Fruit fly (Drosophila melanogaster) whole organism, embryonic: ENCODE data around the gene fd96Ca.

ENCODE experiments used
- Antp ChIP-seq: fragments of 200-800 bp; sonication (Bioruptor generic); optimal IDR thresholded peaks from 3 replicates; lab custom pipeline; 2016; ENCODE audit warnings: missing biosample characterization, missing genetic modification characterization
- BtbVII ChIP-seq: fragments of 200-800 bp; sonication (Bioruptor generic); optimal IDR thresholded peaks from 3 replicates; lab custom pipeline; 2017; ENCODE audit warnings: missing biosample characterization, mild to moderate bottlenecking, missing genetic modification characterization
- CG1024 ChIP-seq: fragments of 200-800 bp; sonication (Bioruptor generic); IDR thresholded peaks from 2 replicates; pipeline ENCODE4 v1.3.6; 2022; ENCODE audit warnings: missing biosample characterization, missing genetic modification characterization
- CG10267 ChIP-seq: fragments of 200-800 bp; sonication (Bioruptor generic); optimal IDR thresholded peaks from 2 replicates; lab custom pipeline; 2018; ENCODE audit warnings: missing biosample characterization, mild to moderate bottlenecking, missing genetic modification characterization, moderate library complexity
- CG12769 ChIP-seq: fragments of 200-800 bp; sonication (Bioruptor generic); optimal IDR thresholded peaks from 2 replicates; lab custom pipeline; 2019; ENCODE audit warnings: missing biosample characterization, mild to moderate bottlenecking, missing genetic modification characterization, moderate library complexity
- CG14050 ChIP-seq: fragments of 200-800 bp; sonication (Bioruptor generic); IDR thresholded peaks from 3 replicates; pipeline ENCODE4 v1.3.6; 2022; ENCODE audit warnings: missing biosample characterization, missing genetic modification characterization
- CG1792 ChIP-seq: fragments of 200-800 bp; sonication (Bioruptor generic); optimal IDR thresholded peaks from 2 replicates; lab custom pipeline; 2016; ENCODE audit warnings: missing biosample characterization, missing genetic modification characterization
- CG2116 ChIP-seq: fragments of 200-800 bp; sonication (Bioruptor generic); optimal IDR thresholded peaks from 3 replicates; lab custom pipeline; 2018; ENCODE audit warnings: missing biosample characterization, mild to moderate bottlenecking, missing genetic modification characterization
- CG2120 ChIP-seq: fragments of 200-800 bp; sonication (Bioruptor generic); optimal IDR thresholded peaks from 3 replicates; lab custom pipeline; 2016; ENCODE audit warnings: missing biosample characterization, missing genetic modification characterization
- CG3065 ChIP-seq: fragments of 200-800 bp; sonication (Bioruptor generic); optimal IDR thresholded peaks from 2 replicates; lab custom pipeline; 2016; ENCODE audit warnings: missing biosample characterization, missing genetic modification characterization
- CG32772 ChIP-seq: fragments of 200-800 bp; sonication (Bioruptor generic); IDR thresholded peaks from 2 replicates; pipeline ENCODE4 v1.3.6; 2022; ENCODE audit warnings: missing biosample characterization, missing genetic modification characterization
- CG34376 ChIP-seq: fragments of 200-800 bp; sonication (Bioruptor generic); optimal IDR thresholded peaks from 2 replicates; lab custom pipeline; 2018; ENCODE audit warnings: missing biosample characterization, mild to moderate bottlenecking, missing genetic modification characterization
- CG5245 ChIP-seq: fragments of 200-800 bp; sonication (Bioruptor generic); optimal IDR thresholded peaks from 3 replicates; lab custom pipeline; 2016; ENCODE audit warnings: missing biosample characterization, missing genetic modification characterization
- CG7928 ChIP-seq: fragments of 200-800 bp; sonication (Bioruptor generic); optimal IDR thresholded peaks from 2 replicates; lab custom pipeline; 2017; ENCODE audit warnings: missing biosample characterization, mild to moderate bottlenecking, missing genetic modification characterization
- CG9932 ChIP-seq: fragments of 200-800 bp; sonication (Bioruptor generic); IDR thresholded peaks from 2 replicates; pipeline ENCODE4 v1.3.6; 2022; ENCODE audit warnings: missing biosample characterization, missing genetic modification characterization
- Dip3 ChIP-seq: fragments of 200-800 bp; sonication (Bioruptor generic); optimal IDR thresholded peaks from 3 replicates; lab custom pipeline; 2016; ENCODE audit warnings: missing biosample characterization, missing genetic modification characterization
- HLH3B ChIP-seq: fragments of 200-800 bp; sonication (Bioruptor generic); IDR thresholded peaks from 2 replicates; pipeline ENCODE4 v1.3.6; 2022; ENCODE audit warnings: missing biosample characterization, missing genetic modification characterization
- Kr ChIP-seq: fragments of 200-800 bp; sonication (Bioruptor generic); optimal IDR thresholded peaks from 2 replicates; lab custom pipeline; 2017; ENCODE audit warnings: missing biosample characterization, mild to moderate bottlenecking, missing genetic modification characterization
- Lhr ChIP-seq: fragments of 200-800 bp; sonication (Bioruptor generic); optimal IDR thresholded peaks from 3 replicates; lab custom pipeline; 2017; ENCODE audit warnings: mild to moderate bottlenecking, missing biosample characterization, missing genetic modification reagents, missing genetic modification characterization
- Rfx ChIP-seq: fragments of 200-800 bp; sonication (Bioruptor generic); IDR thresholded peaks from 2 replicates; pipeline ENCODE4 v1.3.6; 2022; ENCODE audit warnings: missing biosample characterization, missing genetic modification characterization
- Side ChIP-seq: fragments of 200-800 bp; sonication (Bioruptor generic); optimal IDR thresholded peaks from 2 replicates; lab custom pipeline; 2016; ENCODE audit warnings: missing biosample characterization, missing genetic modification characterization
- Sin3A ChIP-seq: fragments of >200 bp; optimal IDR thresholded peaks from 2 replicates; lab custom pipeline; 2018
- Sry-δ ChIP-seq: fragments of 200-800 bp; sonication (Bioruptor generic); optimal IDR thresholded peaks from 2 replicates; lab custom pipeline; 2016; ENCODE audit warnings: missing biosample characterization, missing genetic modification characterization
- Ssrp ChIP-seq: fragments of 200-800 bp; sonication (Bioruptor generic); optimal IDR thresholded peaks from 2 replicates; lab custom pipeline; 2018; ENCODE audit warnings: missing biosample characterization, mild to moderate bottlenecking, missing genetic modification characterization, moderate library complexity
- Trl ChIP-seq, 3 experiments: fragments of >200 bp in 2 of 3; fragments of 200-800 bp in 1 of 3; sonication (Bioruptor generic) in 1 of 3; optimal IDR thresholded peaks; 2 replicates in 1 of 3; 3 replicates in 2 of 3; lab custom pipeline; 2016 to 2017; ENCODE audit warnings: missing biosample characterization in 1 of 3, missing genetic modification characterization in 1 of 3
- Usf ChIP-seq: fragments of 200-800 bp; sonication (Bioruptor generic); optimal IDR thresholded peaks from 2 replicates; lab custom pipeline; 2017; ENCODE audit warnings: missing genotype, missing biosample characterization, missing genetic modification characterization
- ap ChIP-seq: fragments of 200-800 bp; sonication (Bioruptor generic); IDR thresholded peaks from 2 replicates; pipeline ENCODE4 v1.3.6; 2022; ENCODE audit warnings: missing biosample characterization, missing genetic modification characterization
- cas ChIP-seq: fragments of 200-800 bp; sonication (Bioruptor generic); IDR thresholded peaks from 2 replicates; pipeline ENCODE4 v1.3.6; 2022; ENCODE audit warnings: missing biosample characterization, missing genetic modification characterization
- cg ChIP-seq: fragments of 200-800 bp; sonication (Bioruptor generic); optimal IDR thresholded peaks from 3 replicates; lab custom pipeline; 2019; ENCODE audit warnings: missing biosample characterization, mild to moderate bottlenecking, missing genetic modification characterization, moderate library complexity
- ci ChIP-seq: fragments of 200-800 bp; sonication (Bioruptor generic); IDR thresholded peaks from 3 replicates; pipeline ENCODE4 v1.3.6; 2022; ENCODE audit warnings: missing biosample characterization, missing genetic modification characterization
- dan ChIP-seq: fragments of 200-800 bp; sonication (Bioruptor generic); IDR thresholded peaks from 2 replicates; pipeline ENCODE4 v1.3.6; 2022; ENCODE audit warnings: missing biosample characterization, missing genetic modification characterization
- eve ChIP-seq, 2 experiments: fragments of >200 bp; optimal IDR thresholded peaks; 2 replicates each; lab custom pipeline; 2017; ENCODE audit warnings: missing biosample characterization in 2 of 2, missing genetic modification characterization in 2 of 2
- grau ChIP-seq: fragments of 200-800 bp; optimal IDR thresholded peaks from 3 replicates; lab custom pipeline; 2019; ENCODE audit warnings: missing biosample characterization, mild to moderate bottlenecking, missing genetic modification characterization, moderate library complexity
- grn ChIP-seq: fragments of 200-800 bp; sonication (Bioruptor generic); optimal IDR thresholded peaks from 3 replicates; lab custom pipeline; 2017; ENCODE audit warnings: missing biosample characterization, missing genetic modification characterization
- gt ChIP-seq: fragments of 200-800 bp; sonication (Bioruptor generic); IDR thresholded peaks from 2 replicates; pipeline ENCODE4 v1.3.6; 2022; ENCODE audit warnings: missing biosample characterization, missing genetic modification characterization
- kah ChIP-seq: fragments of 200-800 bp; sonication (Bioruptor generic); optimal IDR thresholded peaks from 2 replicates; lab custom pipeline; 2018; ENCODE audit warnings: missing biosample characterization, mild to moderate bottlenecking, missing genetic modification characterization
- kay ChIP-seq: fragments of 200-800 bp; sonication (Bioruptor generic); optimal IDR thresholded peaks from 2 replicates; lab custom pipeline; 2016; ENCODE audit warnings: missing biosample characterization, missing genetic modification characterization
- mam ChIP-seq: fragments of 200-800 bp; sonication (Bioruptor generic); optimal IDR thresholded peaks from 3 replicates; lab custom pipeline; 2016; ENCODE audit warnings: missing biosample characterization, missing genetic modification characterization
- pfk ChIP-seq: fragments of 200-800 bp; sonication (Bioruptor generic); optimal IDR thresholded peaks from 2 replicates; lab custom pipeline; 2018; ENCODE audit warnings: missing biosample characterization, mild to moderate bottlenecking, missing genetic modification characterization, moderate library complexity
- pzg ChIP-seq: fragments of 200-800 bp; sonication (Bioruptor generic); optimal IDR thresholded peaks from 3 replicates; lab custom pipeline; 2018; ENCODE audit warnings: missing biosample characterization, mild to moderate bottlenecking, missing genetic modification characterization, moderate library complexity
- scrt ChIP-seq: fragments of 200-800 bp; sonication (Bioruptor generic); optimal IDR thresholded peaks from 2 replicates; lab custom pipeline; 2018; ENCODE audit warnings: missing biosample characterization, mild to moderate bottlenecking, missing genetic modification characterization, moderate library complexity
- sd ChIP-seq: fragments of 200-800 bp; sonication (Bioruptor generic); optimal IDR thresholded peaks from 3 replicates; lab custom pipeline; 2018; ENCODE audit warnings: missing biosample characterization, mild to moderate bottlenecking, missing genetic modification characterization, moderate library complexity
- sens ChIP-seq: fragments of 200-800 bp; sonication (Bioruptor generic); peaks from one replicate; lab custom pipeline; 2016; ENCODE audit warnings: missing biosample characterization, missing genetic modification characterization
- tll ChIP-seq, 2 experiments: fragments of 200-800 bp in 1 of 2; fragments of >200 bp in 1 of 2; sonication (Bioruptor generic) in 1 of 2; optimal IDR thresholded peaks; 2 replicates each; lab custom pipeline; 2017 to 2019; ENCODE audit warnings: missing biosample characterization in 2 of 2, missing genetic modification characterization in 2 of 2, mild to moderate bottlenecking in 1 of 2, moderate library complexity in 1 of 2
- tna ChIP-seq: fragments of 200-800 bp; sonication (Bioruptor generic); IDR thresholded peaks from 2 replicates; pipeline ENCODE4 v1.3.6; 2022; ENCODE audit warnings: missing biosample characterization, missing genetic modification characterization; ENCODE audit not compliant: partially characterized antibody

The fd96Ca gene

dm6 chr3R:25056016-25056415 lies 26.5 kb upstream of the fd96Ca start, which contains the start of the genes CG31111 and stac (continued):
- TF ChIP-seq HLH3B (GFP tag; lab: Robert Waterston, UW) (no peak), Lhr (GFP tag; lab: Kevin White, UChicago) (no peak), CG1024 (GFP tag; lab: Robert Waterston, UW) (no peak), CG2120 (GFP tag; lab: Kevin White, UChicago) (no peak), CG7928 (GFP tag; lab: Kevin White, UChicago) (peak; percentile 8), sens (GFP tag; lab: Kevin White, UChicago) (peak; percentile 53), mam (GFP tag; lab: Kevin White, UChicago) (no peak), Sin3A (no peak), gt (GFP tag; lab: Robert Waterston, UW) (no peak), sd (tag; lab: Kevin White, UChicago) (peak; percentile 14), tna (no peak), cas (GFP tag; lab: Robert Waterston, UW) (no peak), CG32772 (GFP tag; lab: Robert Waterston, UW) (no peak), Usf (GFP tag; lab: Kevin White, UChicago) (no peak), Side (GFP tag; lab: Kevin White, UChicago) (no peak), grau (tag; lab: Kevin White, UChicago) (peak; percentile 14), CG10267 (peak; percentile 4), CG14050 (no peak), ap (GFP tag; lab: Robert Waterston, UW) (no peak), pzg (GFP tag; lab: Kevin White, UChicago) (peak; percentile 44), Sry-δ (GFP tag; lab: Kevin White, UChicago) (peak; percentile 4), CG1792 (GFP tag; lab: Kevin White, UChicago) (no peak), tll (GFP tag; optimal IDR thresholded peaks at IDR 0.05; lab: Kevin White, UChicago) (no peak), pfk (peak; percentile 44), Dip3 (GFP tag; lab: Kevin White, UChicago) (no peak), CG2116 (peak; percentile 98), dan (GFP tag; lab: Robert Waterston, UW) (no peak), Ssrp (tag; lab: Kevin White, UChicago) (no peak)
- TF ChIP-seq, all 482 proteins: peak for 47

dm6 chr3R:25056488-25057157 lies 25.9 kb upstream of the fd96Ca start:
- peak; percentile 44; the same call in 1 of the 2 replicates for TF ChIP-seq Rfx (GFP tag; lab: Robert Waterston, UW)
- TF ChIP-seq cg (GFP tag; lab: Kevin White, UChicago): peak; percentile 52
- no peak for TF ChIP-seq CG5245 (GFP tag; lab: Kevin White, UChicago)
- peak; percentile 14 for TF ChIP-seq CG34376 (GFP tag; lab: Kevin White, UChicago)
- no peak for TF ChIP-seq CG3065 (GFP tag; lab: Kevin White, UChicago)
- TF ChIP-seq kah (GFP tag; lab: Kevin White, UChicago): peak; percentile 97
- TF ChIP-seq Antp (GFP tag; lab: Kevin White, UChicago): no peak
- TF ChIP-seq eve (GFP tag; optimal IDR thresholded peaks at IDR 0.05; lab: Kevin White, UChicago): peak in 1 of 2 experiments; percentile 69
- TF ChIP-seq BtbVII (GFP tag; lab: Kevin White, UChicago): no peak
- peak; percentile 28 for TF ChIP-seq scrt (GFP tag; lab: Kevin White, UChicago)
- 0 out of 3 replicates have a peak, but pooled peaks have one; percentile 13 for TF ChIP-seq ci (GFP tag; lab: Robert Waterston, UW)
- peak; percentile 8 for TF ChIP-seq kay (GFP tag; lab: Kevin White, UChicago)
- TF ChIP-seq grn (GFP tag; lab: Kevin White, UChicago): peak; percentile 65
- peak; percentile 93 for TF ChIP-seq CG12769 (tag; lab: Kevin White, UChicago)
- TF ChIP-seq Trl (optimal IDR thresholded peaks at IDR 0.05; lab: Kevin White, UChicago): peak in 1 of 2 experiments; percentile 35
- TF ChIP-seq Trl (GFP tag; optimal IDR thresholded peaks at IDR 0.05; lab: Kevin White, UChicago): no peak
- TF ChIP-seq Kr (GFP tag; lab: Kevin White, UChicago): no peak
- TF ChIP-seq CG9932 (GFP tag; lab: Robert Waterston, UW): no peak
